Worm (Caenorhabditis elegans) whole organism, L2 larva: ENCODE results near the gene hum-8.

Experiments used
- R02D3.7 ChIP-seq: fragments of 150-350 bp; optimal IDR thresholded peaks from 2 replicates; lab custom pipeline; 2014; ENCODE audit warnings: missing biosample characterization, missing genetic modification characterization
- aly-2 ChIP-seq: fragments of 150-350 bp; optimal IDR thresholded peaks from 2 replicates; lab custom pipeline; 2014; ENCODE audit warnings: missing biosample characterization, missing genetic modification characterization
- ama-1 ChIP-seq: fragments of 150-350 bp; optimal IDR thresholded peaks from 2 replicates; lab custom pipeline; 2018; ENCODE audit warnings: inconsistent platforms
- ceh-82 ChIP-seq: fragments of 150-350 bp; optimal IDR thresholded peaks from 2 replicates; lab custom pipeline; 2014; ENCODE audit warnings: missing biosample characterization, missing genetic modification characterization
- mbf-1 ChIP-seq: sonication (generic microtip); optimal IDR thresholded peaks from 2 replicates; lab custom pipeline; 2017; ENCODE audit warnings: missing biosample characterization, missing genetic modification characterization
- nhr-25 ChIP-seq: fragments of 150-350 bp; sonication (generic microtip); optimal IDR thresholded peaks from 3 replicates; lab custom pipeline; 2014; ENCODE audit warnings: missing biosample characterization, missing genetic modification characterization
- skn-1 ChIP-seq: sonication (generic microtip); optimal IDR thresholded peaks from 2 replicates; lab custom pipeline; 2017; ENCODE audit warnings: missing biosample characterization, missing genetic modification characterization
- snpc-4 ChIP-seq: fragments of 150-350 bp; optimal IDR thresholded peaks from 2 replicates; lab custom pipeline; 2014; ENCODE audit warnings: missing biosample characterization, missing genetic modification characterization
- ztf-1 ChIP-seq: fragments of 200-800 bp; sonication (Bioruptor generic); conservative IDR thresholded peaks from 2 replicates; pipeline ENCODE4 v1.3.6; 2022; ENCODE audit warnings: missing genetic modification characterization, missing compliant biosample characterization

ce11 chrIV:401395-401794 is 39.0 kb downstream of the hum-8 start, which contains the start of gene gpa-4:
- TF ChIP-seq nhr-25 (tag; lab: Kevin White, UChicago) (no peak), snpc-4 (tag; lab: Kevin White, UChicago) (no peak), aly-2 (tag; lab: Kevin White, UChicago) (no peak), ama-1 (lab: Kevin White, UChicago) (no peak), mbf-1 (tag; lab: Kevin White, UChicago) (no peak), ztf-1 (GFP tag; lab: Robert Waterston, UW) (no peak), ceh-82 (tag; lab: Kevin White, UChicago) (no peak), skn-1 (tag; lab: Kevin White, UChicago) (no peak), R02D3.7 (tag; lab: Kevin White, UChicago) (no peak)
